Worm (Caenorhabditis elegans) whole organism, L2 larva: ENCODE results near the gene vglu-3.

Source experiments
- C34F6.9 ChIP-seq: fragments of 150-350 bp; optimal IDR thresholded peaks from 2 replicates; lab custom pipeline; 2014; ENCODE audit warnings: missing biosample characterization, missing genetic modification characterization
- F13H6.1 ChIP-seq: sonication (generic microtip); optimal IDR thresholded peaks from 2 replicates; lab custom pipeline; 2016; ENCODE audit warnings: missing genetic modification characterization, missing compliant biosample characterization
- R02D3.7 ChIP-seq: fragments of 150-350 bp; optimal IDR thresholded peaks from 2 replicates; lab custom pipeline; 2014; ENCODE audit warnings: missing biosample characterization, missing genetic modification characterization
- Y55F3AM.14 ChIP-seq: fragments of 200-800 bp; sonication (Bioruptor generic); optimal IDR thresholded peaks from 2 replicates; lab custom pipeline; 2018; ENCODE audit warnings: mild to moderate bottlenecking, missing genetic modification characterization, missing compliant biosample characterization
- ZK546.5 ChIP-seq: sonication (generic microtip); optimal IDR thresholded peaks from 2 replicates; lab custom pipeline; 2017; ENCODE audit warnings: missing biosample characterization, missing genetic modification characterization
- aly-2 ChIP-seq: fragments of 150-350 bp; optimal IDR thresholded peaks from 2 replicates; lab custom pipeline; 2014; ENCODE audit warnings: missing biosample characterization, missing genetic modification characterization
- blmp-1 ChIP-seq: sonication (generic microtip); optimal IDR thresholded peaks from 2 replicates; lab custom pipeline; 2017; ENCODE audit warnings: missing genetic modification characterization, mild to moderate bottlenecking, missing compliant biosample characterization, antibody characterized with exemption, moderate library complexity; ENCODE audit not compliant: insufficient read depth
- ceh-16 ChIP-seq: fragments of 150-350 bp; optimal IDR thresholded peaks from 2 replicates; lab custom pipeline; 2014; ENCODE audit warnings: missing biosample characterization, missing genetic modification characterization
- crh-2 ChIP-seq: sonication (generic microtip); optimal IDR thresholded peaks from 2 replicates; lab custom pipeline; 2017; ENCODE audit warnings: missing biosample characterization, missing genetic modification characterization
- dmd-4 ChIP-seq: sonication (generic microtip); optimal IDR thresholded peaks from 2 replicates; lab custom pipeline; 2017; ENCODE audit warnings: missing biosample characterization, missing genetic modification characterization
- egl-27 ChIP-seq: sonication (generic microtip); optimal IDR thresholded peaks from 3 replicates; lab custom pipeline; 2017; ENCODE audit warnings: missing biosample characterization, missing genetic modification reagents, missing genetic modification characterization
- elt-1 ChIP-seq: fragments of 150-350 bp; optimal IDR thresholded peaks from 2 replicates; lab custom pipeline; 2014; ENCODE audit warnings: missing biosample characterization, missing genetic modification characterization
- elt-3 ChIP-seq: sonication (generic microtip); optimal IDR thresholded peaks from 2 replicates; lab custom pipeline; 2017; ENCODE audit warnings: missing biosample characterization, missing genetic modification characterization
- fos-1 ChIP-seq: fragments of 150-350 bp; optimal IDR thresholded peaks from 2 replicates; lab custom pipeline; 2014; ENCODE audit warnings: missing biosample characterization, missing genetic modification characterization
- gmeb-1 ChIP-seq: fragments of 150-350 bp; optimal IDR thresholded peaks from 2 replicates; lab custom pipeline; 2014; ENCODE audit warnings: missing biosample characterization, missing genetic modification characterization
- lin-11 ChIP-seq: fragments of 150-350 bp; sonication (generic microtip); optimal IDR thresholded peaks from 2 replicates; lab custom pipeline; 2014; ENCODE audit warnings: missing biosample characterization, missing genetic modification characterization, inconsistent platforms, mixed read lengths
- lin-13 ChIP-seq: fragments of 150-350 bp; optimal IDR thresholded peaks from 2 replicates; lab custom pipeline; 2014; ENCODE audit warnings: missing biosample characterization, missing genetic modification reagents, missing genetic modification characterization
- lin-39 ChIP-seq: fragments of 150-350 bp; optimal IDR thresholded peaks from 2 replicates; lab custom pipeline; 2014; ENCODE audit warnings: missing biosample characterization, missing genetic modification reagents, missing genetic modification characterization
- lsy-2 ChIP-seq, 2 experiments: fragments of 150-350 bp in 1 of 2; sonication (generic microtip) in 1 of 2; optimal IDR thresholded peaks; 2 replicates each; lab custom pipeline; 2014 to 2017; ENCODE audit warnings: missing biosample characterization in 2 of 2, missing genetic modification characterization in 2 of 2
- mab-5 ChIP-seq: fragments of 150-350 bp; optimal IDR thresholded peaks from 2 replicates; lab custom pipeline; 2014; ENCODE audit warnings: missing biosample characterization, missing genetic modification characterization
- mbf-1 ChIP-seq: sonication (generic microtip); optimal IDR thresholded peaks from 2 replicates; lab custom pipeline; 2017; ENCODE audit warnings: missing biosample characterization, missing genetic modification characterization
- mdl-1 ChIP-seq, 2 experiments: fragments of 150-350 bp in 1 of 2; sonication (generic microtip) in 1 of 2; optimal IDR thresholded peaks; 2 replicates each; lab custom pipeline; 2017; ENCODE audit warnings: missing biosample characterization in 2 of 2, missing genetic modification characterization in 2 of 2
- nhr-10 ChIP-seq: sonication (generic microtip); optimal IDR thresholded peaks from 2 replicates; lab custom pipeline; 2017; ENCODE audit warnings: missing biosample characterization, missing genetic modification characterization
- nhr-129 ChIP-seq: fragments of 150-350 bp; optimal IDR thresholded peaks from 2 replicates; lab custom pipeline; 2014; ENCODE audit warnings: missing biosample characterization, missing genetic modification characterization
- nhr-21 ChIP-seq: fragments of 150-350 bp; optimal IDR thresholded peaks from 2 replicates; lab custom pipeline; 2014; ENCODE audit warnings: missing biosample characterization, missing genetic modification characterization
- nhr-23 ChIP-seq: fragments of 150-350 bp; optimal IDR thresholded peaks from 2 replicates; lab custom pipeline; 2014; ENCODE audit warnings: missing biosample characterization, missing genetic modification reagents, missing genetic modification characterization
- nhr-237 ChIP-seq: fragments of 150-350 bp; optimal IDR thresholded peaks from 2 replicates; lab custom pipeline; 2014; ENCODE audit warnings: missing biosample characterization, missing genetic modification characterization
- nhr-25 ChIP-seq: fragments of 150-350 bp; sonication (generic microtip); optimal IDR thresholded peaks from 3 replicates; lab custom pipeline; 2014; ENCODE audit warnings: missing biosample characterization, missing genetic modification characterization
- nhr-6 ChIP-seq: fragments of 150-350 bp; optimal IDR thresholded peaks from 2 replicates; lab custom pipeline; 2014; ENCODE audit warnings: missing biosample characterization, missing genetic modification characterization
- nhr-77 ChIP-seq: fragments of 150-350 bp; optimal IDR thresholded peaks from 2 replicates; lab custom pipeline; 2014; ENCODE audit warnings: missing biosample characterization, missing genetic modification characterization
- sem-4 ChIP-seq: fragments of 150-350 bp; optimal IDR thresholded peaks from 2 replicates; lab custom pipeline; 2014; ENCODE audit warnings: missing biosample characterization, missing genetic modification reagents, missing genetic modification characterization
- skn-1 ChIP-seq: sonication (generic microtip); optimal IDR thresholded peaks from 2 replicates; lab custom pipeline; 2017; ENCODE audit warnings: missing biosample characterization, missing genetic modification characterization
- sma-3 ChIP-seq: sonication (generic microtip); optimal IDR thresholded peaks from 2 replicates; lab custom pipeline; 2016; ENCODE audit warnings: missing genetic modification reagents, missing genetic modification characterization, missing compliant biosample characterization
- sma-9 ChIP-seq, 2 experiments: fragments of 150-350 bp in 1 of 2; sonication (generic microtip) in 1 of 2; optimal IDR thresholded peaks; 2 replicates each; lab custom pipeline; 2014 to 2016; ENCODE audit warnings: missing genetic modification characterization in 2 of 2, mild to moderate bottlenecking in 1 of 2, missing biosample characterization in 1 of 2, missing compliant biosample characterization in 1 of 2, missing genetic modification reagents in 1 of 2, moderate library complexity in 1 of 2
- snpc-4 ChIP-seq: fragments of 150-350 bp; optimal IDR thresholded peaks from 2 replicates; lab custom pipeline; 2014; ENCODE audit warnings: missing biosample characterization, missing genetic modification characterization
- unc-55 ChIP-seq: fragments of 150-350 bp; sonication (generic microtip); optimal IDR thresholded peaks from 3 replicates; lab custom pipeline; 2014; ENCODE audit warnings: missing biosample characterization, missing genetic modification reagents, missing genetic modification characterization
- unc-62 ChIP-seq: fragments of 150-350 bp; optimal IDR thresholded peaks from 2 replicates; lab custom pipeline; 2014; ENCODE audit warnings: missing biosample characterization, missing genetic modification reagents, missing genetic modification characterization
- zag-1 ChIP-seq: fragments of 150-350 bp; optimal IDR thresholded peaks from 2 replicates; lab custom pipeline; 2014; ENCODE audit warnings: missing biosample characterization, missing genetic modification characterization
- ztf-1 ChIP-seq: fragments of 200-800 bp; sonication (Bioruptor generic); conservative IDR thresholded peaks from 2 replicates; pipeline ENCODE4 v1.3.6; 2022; ENCODE audit warnings: missing genetic modification characterization, missing compliant biosample characterization
- ztf-11 ChIP-seq: sonication (generic microtip); optimal IDR thresholded peaks from 2 replicates; lab custom pipeline; 2017; ENCODE audit warnings: missing biosample characterization, missing genetic modification characterization
- ztf-4 ChIP-seq: fragments of 150-350 bp; optimal IDR thresholded peaks from 2 replicates; lab custom pipeline; 2014; ENCODE audit warnings: missing biosample characterization, missing genetic modification characterization

The vglu-3 gene

DNA sequence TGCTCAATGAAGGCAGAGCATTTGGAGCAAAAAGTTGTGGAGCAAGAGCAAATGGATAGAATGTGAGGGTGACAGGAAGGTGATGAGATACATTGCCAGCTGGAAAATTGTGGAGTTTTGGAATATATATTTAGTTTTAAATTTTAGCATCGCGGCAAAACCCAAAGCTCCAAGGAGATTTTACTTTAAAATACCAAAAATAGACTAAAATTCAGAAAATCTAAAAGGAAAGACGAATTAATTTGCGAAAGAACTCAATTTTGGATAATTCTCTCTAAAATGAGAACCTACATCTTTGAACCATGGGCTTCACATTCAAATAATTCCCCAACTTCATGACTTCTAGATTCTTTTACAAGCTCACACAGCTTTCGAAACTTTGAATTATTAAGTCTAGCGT lies 32.4 kb downstream of the vglu-3 start, which contains the start of gene T07C4.12:
Gene T07C4.12 (minus strand): TSS at position 101 of the 400 bp plus-strand sequence.
- no peak for TF ChIP-seq ceh-16 (tag; lab: Kevin White, UChicago)
- no peak for TF ChIP-seq C34F6.9 (tag; lab: Kevin White, UChicago)
- TF ChIP-seq lsy-2 (tag; optimal IDR thresholded peaks at IDR 0.05; lab: Kevin White, UChicago), result no peak
- no peak for TF ChIP-seq sem-4
- TF ChIP-seq mbf-1 (tag; lab: Kevin White, UChicago), result no peak
- TF ChIP-seq nhr-23 (tag; lab: Kevin White, UChicago), result no peak
- no peak for TF ChIP-seq snpc-4 (tag; lab: Kevin White, UChicago)
- no peak for TF ChIP-seq aly-2 (tag; lab: Kevin White, UChicago)
- TF ChIP-seq nhr-129, result no peak
- no peak for TF ChIP-seq mdl-1 (tag; optimal IDR thresholded peaks at IDR 0.05; lab: Kevin White, UChicago)
- no peak for TF ChIP-seq R02D3.7
- no peak for TF ChIP-seq crh-2 (tag; lab: Kevin White, UChicago)
- no peak for TF ChIP-seq ZK546.5 (tag; lab: Kevin White, UChicago)

- TF ChIP-seq snpc-4 (tag; lab: Kevin White, UChicago) (peak; percentile 63), Y55F3AM.14 (GFP tag; lab: Kevin White, UChicago) (peak; percentile 11), ztf-11 (tag; lab: Kevin White, UChicago) (no peak), R02D3.7 (peak; percentile 49), lin-39 (tag; lab: Kevin White, UChicago) (no peak), nhr-77 (peak; percentile 32), elt-3 (tag; lab: Kevin White, UChicago) (no peak), skn-1 (no peak), nhr-6 (tag; lab: Kevin White, UChicago) (peak; percentile 24), ZK546.5 (tag; lab: Kevin White, UChicago) (peak; percentile 36), F13H6.1 (tag; lab: Kevin White, UChicago) (peak; percentile 84), ceh-16 (tag; lab: Kevin White, UChicago) (peak; percentile 19), nhr-10 (tag; lab: Kevin White, UChicago) (peak; percentile 52), sma-9 (GFP tag; optimal IDR thresholded peaks at IDR 0.05; lab: Kevin White, UChicago) (peak; percentile 79), sma-9 (tag; optimal IDR thresholded peaks at IDR 0.05; lab: Kevin White, UChicago) (no peak), lin-11 (tag; lab: Kevin White, UChicago) (peak; percentile 85), gmeb-1 (tag; lab: Kevin White, UChicago) (peak; percentile 90), unc-62 (GFP tag; lab: Kevin White, UChicago) (no peak), ztf-4 (tag; lab: Kevin White, UChicago) (peak; percentile 44), sma-3 (GFP tag; lab: Kevin White, UChicago) (peak; percentile 82), lin-13 (peak; percentile 78), egl-27 (peak; percentile 77), C34F6.9 (tag; lab: Kevin White, UChicago) (peak; percentile 95), dmd-4 (tag; lab: Kevin White, UChicago) (no peak), unc-55 (GFP tag; lab: Kevin White, UChicago) (peak; percentile 87), aly-2 (tag; lab: Kevin White, UChicago) (peak; percentile 33), sem-4 (peak; percentile 19), blmp-1 (tag; lab: Kevin White, UChicago) (peak; percentile 31), mab-5 (tag; lab: Kevin White, UChicago) (peak; percentile 63), elt-1 (tag; lab: Kevin White, UChicago) (no peak), nhr-21 (tag; lab: Kevin White, UChicago) (peak; percentile 77), ztf-1 (GFP tag; lab: Robert Waterston, UW) (no peak), zag-1 (tag; lab: Kevin White, UChicago) (peak; percentile 39), crh-2 (tag; lab: Kevin White, UChicago) (peak; percentile 87), lsy-2 (tag; optimal IDR thresholded peaks at IDR 0.05; lab: Kevin White, UChicago) (peak; percentile 89 to 94), nhr-129 (peak; percentile 77), nhr-25 (tag; lab: Kevin White, UChicago) (peak; percentile 80), mdl-1 (tag; optimal IDR thresholded peaks at IDR 0.05; lab: Kevin White, UChicago) (peak in 1 of 2 experiments; percentile 46), nhr-237 (tag; lab: Kevin White, UChicago) (no peak), fos-1 (tag; lab: Kevin White, UChicago) (peak; percentile 91)
- TF ChIP-seq, all 48 proteins: peak for 30
Measured at ce11 chrIII:10333961-10334542, 33.9 kb downstream of the vglu-3 start, which contains the start of the genes jmjd-4 and mev-1. TSS of gene jmjd-4 (minus strand) at chrIII:10334018. TSS of gene mev-1 (plus strand) at chrIII:10334277.
